Worm (Caenorhabditis elegans) whole organism, midembryonic: ENCODE results near the gene F46C8.8.

Source experiments
- T22C8.4 ChIP-seq: fragments of 200-800 bp; sonication (Bioruptor generic); IDR thresholded peaks from 2 replicates; pipeline ENCODE4 v1.3.6; 2022; ENCODE audit warnings: missing genetic modification characterization, missing compliant biosample characterization
- med-1 ChIP-seq: sonication (generic microtip); optimal IDR thresholded peaks from 2 replicates; lab custom pipeline; 2017; ENCODE audit warnings: missing genetic modification characterization, mild to moderate bottlenecking, missing compliant biosample characterization, antibody characterized with exemption, missing genetic modification reagents; ENCODE audit not compliant: insufficient read depth
- ref-1 ChIP-seq: fragments of 200-800 bp; sonication (Bioruptor generic); conservative IDR thresholded peaks from 2 replicates; pipeline ENCODE4 v1.3.6; 2022; ENCODE audit warnings: missing genetic modification reagents, missing genetic modification characterization, missing compliant biosample characterization
- tab-1 ChIP-seq: fragments of 200-800 bp; sonication (Bioruptor generic); IDR thresholded peaks from 2 replicates; pipeline ENCODE4 v1.3.6; 2022; ENCODE audit warnings: missing genetic modification characterization, missing compliant biosample characterization
- ztf-23 ChIP-seq: fragments of 200-800 bp; sonication (Bioruptor generic); IDR thresholded peaks from 2 replicates; pipeline ENCODE4 v1.3.6; 2022; ENCODE audit warnings: missing genetic modification reagents, missing genetic modification characterization, missing compliant biosample characterization

- no peak for TF ChIP-seq ref-1 (GFP tag; lab: Robert Waterston, UW)
- no peak for TF ChIP-seq ztf-23
- TF ChIP-seq T22C8.4, result no peak
- TF ChIP-seq tab-1, result no peak
- no peak for TF ChIP-seq med-1
These were observed 42.4 kb upstream of the F46C8.8 start, which contains the start of gene C44E12.1 for ce11 chrX:7596627-7597026.
